Fruit fly (Drosophila melanogaster): ENCODE data around the gene Scm.

Scm gene

DNA sequence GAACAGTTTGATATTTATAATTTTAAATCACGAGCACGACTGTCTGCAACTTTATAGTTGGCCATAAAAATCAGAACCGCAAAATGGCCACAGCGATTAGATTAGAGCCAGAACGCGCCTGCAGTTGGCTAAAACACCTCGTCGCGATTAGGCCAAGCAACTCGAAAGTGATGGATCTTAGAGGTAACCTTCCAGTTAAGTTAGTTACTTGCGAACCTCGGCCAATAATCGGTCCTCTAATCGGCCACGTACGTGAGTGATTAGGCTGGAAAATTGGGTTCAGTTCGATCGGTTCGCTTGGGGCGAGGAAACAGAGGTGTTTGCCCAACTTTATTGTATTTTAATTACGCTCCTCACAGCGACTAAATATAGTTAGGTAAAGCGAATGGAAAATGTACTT, 17.1 kb downstream of the Scm start:
- TF ChIP-seq usp (GFP tag; optimal IDR thresholded peaks at IDR 0.05) = no peak
- TF ChIP-seq Dll (optimal IDR thresholded peaks at IDR 0.05) = no peak
- TF ChIP-seq CG8478 (optimal IDR thresholded peaks at IDR 0.05) = no peak
- TF ChIP-seq EcR (GFP tag; optimal IDR thresholded peaks at IDR 0.05) = no peak
- no peak for TF ChIP-seq pan (optimal IDR thresholded peaks at IDR 0.05)
- TF ChIP-seq psq (optimal IDR thresholded peaks at IDR 0.05) = no peak

DNA sequence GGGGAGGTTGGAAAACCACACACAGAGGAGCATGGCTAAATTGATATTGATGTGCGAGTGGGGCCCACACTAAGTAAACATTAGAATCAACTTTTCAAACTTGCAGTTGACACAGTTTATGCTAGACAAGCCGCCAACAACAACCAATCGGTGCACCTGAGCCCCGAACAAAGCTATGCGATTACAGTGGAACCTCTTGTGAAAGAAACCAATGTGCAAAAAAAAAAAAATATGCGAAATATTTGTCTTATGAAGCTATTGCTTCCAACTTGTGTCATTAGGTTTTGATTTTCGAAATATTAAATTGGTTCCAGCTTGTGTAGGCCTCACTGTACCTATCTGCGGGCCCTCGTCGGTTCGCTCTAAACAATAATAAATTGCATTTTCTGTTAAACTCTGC, 19.1 kb downstream of the Scm start:
- no peak for TF ChIP-seq CG8478 (optimal IDR thresholded peaks at IDR 0.05)
- no peak for TF ChIP-seq Dll (optimal IDR thresholded peaks at IDR 0.05)
- no peak for TF ChIP-seq psq (optimal IDR thresholded peaks at IDR 0.05)
- TF ChIP-seq pan (optimal IDR thresholded peaks at IDR 0.05) = no peak
- TF ChIP-seq usp (GFP tag; optimal IDR thresholded peaks at IDR 0.05) = no peak
- no peak for TF ChIP-seq EcR (GFP tag; optimal IDR thresholded peaks at IDR 0.05)

DNA sequence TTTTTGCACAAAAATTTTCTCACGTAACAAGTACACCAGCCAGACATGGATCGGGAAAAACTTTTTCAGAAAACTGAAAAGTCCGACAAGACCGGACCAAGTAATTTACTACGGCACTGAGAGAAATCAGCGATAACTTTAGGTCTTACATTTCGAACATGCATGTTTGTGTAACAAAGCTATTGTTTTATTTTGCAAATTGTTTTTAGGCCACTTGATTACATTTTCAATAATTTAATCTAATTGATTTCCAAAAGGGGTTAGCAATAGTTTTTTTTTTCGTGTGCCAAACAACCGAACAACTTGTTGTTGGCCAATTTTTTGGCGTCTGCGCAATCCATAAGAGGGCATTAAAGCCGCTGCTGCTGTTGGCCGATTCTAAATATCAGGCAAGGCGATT, 24.3 kb downstream of the Scm start:
- TF ChIP-seq pan (optimal IDR thresholded peaks at IDR 0.05) (no peak), usp (GFP tag; optimal IDR thresholded peaks at IDR 0.05) (no peak)

DNA sequence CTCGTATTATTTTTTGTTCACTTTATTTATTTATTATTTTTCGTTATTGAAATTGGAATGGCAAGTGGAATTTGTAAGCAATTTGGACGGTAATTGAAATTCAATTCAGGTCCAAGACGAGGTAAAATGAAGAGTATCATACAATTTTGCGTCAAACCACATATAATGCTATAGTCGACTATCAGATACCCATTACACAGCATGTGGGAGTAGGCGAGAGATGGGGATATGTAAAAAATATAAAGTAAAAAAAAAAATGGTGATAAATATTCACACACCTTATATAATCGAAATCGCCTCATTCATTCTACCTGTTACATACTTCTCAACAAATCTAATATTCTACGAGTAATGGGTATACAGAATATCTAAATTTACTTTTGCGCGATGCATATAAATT, 25.2 kb downstream of the Scm start:
- TF ChIP-seq psq (optimal IDR thresholded peaks at IDR 0.05) = no peak
- TF ChIP-seq EcR (GFP tag; optimal IDR thresholded peaks at IDR 0.05) = no peak
- no peak for TF ChIP-seq CG8478 (optimal IDR thresholded peaks at IDR 0.05)
- TF ChIP-seq usp (GFP tag; optimal IDR thresholded peaks at IDR 0.05) = no peak
- TF ChIP-seq Dll (optimal IDR thresholded peaks at IDR 0.05) = no peak

DNA sequence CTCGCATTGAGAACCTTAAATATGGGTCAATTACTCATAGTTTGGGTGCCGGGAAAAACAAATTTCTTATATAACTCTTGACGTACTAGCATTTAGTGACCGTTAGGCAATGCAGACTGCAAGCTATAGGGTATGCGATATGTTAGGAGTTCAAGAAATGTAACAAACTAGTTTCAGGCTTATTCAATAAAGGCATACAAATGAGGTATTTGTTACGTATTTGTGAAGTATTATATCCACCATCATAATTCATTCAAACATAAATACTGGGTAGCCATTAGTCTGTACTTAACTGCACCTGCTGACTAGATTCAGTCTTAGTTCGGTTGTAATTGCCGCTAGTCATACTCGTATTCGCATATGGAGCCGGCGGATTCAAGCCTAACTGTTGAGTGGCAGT, 29.2 kb downstream of the Scm start:
- TF ChIP-seq CG8478 (optimal IDR thresholded peaks at IDR 0.05) = no peak

DNA sequence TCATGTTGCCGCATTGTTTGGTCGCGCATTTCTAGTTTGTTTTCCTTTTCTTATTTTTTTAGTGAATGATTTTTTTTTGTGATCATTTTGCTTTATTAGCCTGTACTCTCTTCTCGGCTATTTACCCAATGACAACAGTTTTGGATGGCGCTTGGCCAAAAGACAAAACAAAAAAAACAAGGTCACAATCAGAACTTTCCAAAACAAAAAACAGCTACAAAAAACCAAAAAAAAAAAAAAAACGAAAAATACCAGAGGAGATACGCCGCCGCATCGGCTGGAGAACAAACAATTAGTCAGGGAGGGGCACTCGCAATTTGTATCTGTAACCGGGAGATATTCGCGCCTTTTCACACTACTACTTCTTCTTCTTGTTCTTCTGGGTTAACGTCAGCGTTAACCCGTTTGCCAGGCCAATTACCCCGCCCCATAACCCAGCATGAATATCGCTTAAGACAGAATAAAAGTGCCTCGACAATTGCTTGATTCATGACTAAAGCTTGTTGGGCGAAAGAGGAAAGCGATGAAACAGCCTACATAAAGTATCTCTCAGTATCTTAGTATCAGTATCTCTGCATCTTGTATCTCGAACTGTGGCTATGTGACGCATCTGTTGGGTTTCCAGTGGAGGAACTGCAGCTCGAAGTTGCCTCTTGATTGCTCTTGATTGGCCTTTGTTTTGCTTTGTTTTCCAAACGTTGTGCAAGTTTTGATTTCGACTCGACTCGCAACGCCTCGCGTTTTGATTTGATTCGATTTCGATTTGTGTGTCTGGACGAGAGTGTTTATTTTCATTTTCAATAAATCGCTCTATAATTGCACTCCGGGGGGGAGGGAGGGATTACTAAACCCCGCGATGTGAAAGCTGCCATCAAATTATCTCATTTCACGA, 30.3 kb downstream of the Scm start:
- no peak for TF ChIP-seq usp (GFP tag; optimal IDR thresholded peaks at IDR 0.05)
- TF ChIP-seq pan (optimal IDR thresholded peaks at IDR 0.05) = no peak

DNA sequence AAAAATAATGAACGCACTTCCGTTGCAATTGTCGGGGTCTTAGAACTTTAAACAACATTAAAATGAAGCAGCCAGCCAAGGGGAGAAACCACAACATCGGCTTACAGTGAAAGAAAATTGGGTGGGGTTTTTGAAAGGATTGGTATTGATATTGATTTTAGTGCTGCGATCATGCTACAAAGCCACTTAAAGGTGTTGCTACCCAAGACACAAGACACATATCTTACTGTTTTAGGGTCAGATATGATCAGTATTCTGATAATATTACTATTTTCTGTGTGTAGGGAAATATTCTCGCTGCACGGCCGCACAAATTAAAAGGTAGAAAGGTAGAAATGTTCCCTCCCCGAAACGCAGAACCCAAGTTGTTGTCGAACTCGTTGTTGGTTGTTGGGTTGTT, 32.3 kb downstream of the Scm start:
- TF ChIP-seq Dll (optimal IDR thresholded peaks at IDR 0.05) = no peak
- no peak for TF ChIP-seq psq (optimal IDR thresholded peaks at IDR 0.05)

DNA sequence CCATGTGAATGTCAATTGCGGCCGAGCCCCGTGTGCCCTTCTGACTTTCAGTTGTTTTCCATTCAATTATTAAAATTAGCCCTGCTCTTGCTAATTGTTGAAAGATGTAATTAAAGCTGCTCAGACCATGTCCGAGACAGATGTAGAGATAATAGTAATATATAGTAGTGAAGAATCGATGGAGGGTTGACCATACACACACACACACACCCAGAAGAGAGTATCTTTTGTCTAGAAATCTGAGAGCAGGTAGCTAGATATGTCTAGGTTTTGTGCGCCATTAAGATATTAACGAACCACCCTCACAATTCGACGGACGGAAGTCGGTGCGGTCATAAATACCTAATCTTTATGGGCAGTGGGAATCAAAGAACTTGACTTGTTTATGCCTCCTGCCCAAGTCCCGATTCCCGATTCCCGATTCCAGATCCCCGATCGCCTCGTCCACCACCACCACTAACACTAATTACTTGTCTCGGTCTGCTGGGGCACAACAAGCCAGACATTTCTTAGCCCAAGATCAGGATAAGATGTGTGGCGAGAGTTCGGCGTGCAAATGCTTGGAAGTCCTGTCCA, 32.9 kb downstream of the Scm start:
- TF ChIP-seq usp (GFP tag; optimal IDR thresholded peaks at IDR 0.05) (no peak), EcR (GFP tag; optimal IDR thresholded peaks at IDR 0.05) (no peak), psq (optimal IDR thresholded peaks at IDR 0.05) (no peak)

DNA sequence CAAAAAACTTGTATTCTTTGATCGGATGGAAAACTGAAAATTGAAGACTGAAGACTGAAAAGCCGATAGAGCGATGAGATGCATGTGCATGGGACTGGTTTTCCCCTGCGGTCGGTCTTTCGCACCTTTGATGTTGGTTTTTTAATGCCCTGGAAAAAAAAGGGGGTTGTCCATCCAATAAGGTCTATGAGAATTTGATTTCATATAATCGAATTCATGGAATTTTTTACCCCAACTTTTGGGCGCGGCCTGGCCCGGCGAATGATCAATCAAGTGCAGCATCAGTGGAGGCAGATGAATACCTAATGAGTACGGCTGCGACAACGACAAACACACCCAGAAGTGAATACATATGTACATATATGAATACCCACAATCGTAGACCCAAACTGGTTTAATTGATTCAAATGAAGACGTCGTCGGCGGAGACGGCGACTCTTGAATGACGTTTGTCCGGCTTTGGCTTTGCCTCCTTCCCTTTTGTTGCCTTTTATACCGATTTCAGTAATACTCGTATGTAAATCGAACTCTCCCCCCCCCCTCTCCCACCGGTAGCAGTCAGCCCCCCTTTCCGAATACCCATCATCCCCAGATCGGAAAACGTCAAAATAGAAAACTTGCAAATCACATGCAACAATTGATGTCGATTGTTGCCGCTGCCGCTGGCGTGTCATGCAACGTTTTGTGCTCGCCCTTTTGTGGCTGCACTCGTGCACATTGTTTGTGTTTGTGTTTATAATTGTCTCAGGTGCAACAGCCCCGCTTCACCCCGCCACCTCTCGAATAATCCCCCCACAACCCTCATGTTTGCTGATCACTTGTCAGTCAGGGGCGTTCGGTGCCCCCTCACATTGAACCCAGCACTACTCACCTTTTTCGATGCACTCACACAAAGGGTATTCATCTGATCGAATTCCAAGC, 34.1 kb downstream of the Scm start:
- TF ChIP-seq CG8478 (optimal IDR thresholded peaks at IDR 0.05) (no peak), usp (GFP tag; optimal IDR thresholded peaks at IDR 0.05) (no peak), pan (optimal IDR thresholded peaks at IDR 0.05) (no peak), EcR (GFP tag; optimal IDR thresholded peaks at IDR 0.05) (no peak), psq (optimal IDR thresholded peaks at IDR 0.05) (no peak), Dll (optimal IDR thresholded peaks at IDR 0.05) (no peak)

DNA sequence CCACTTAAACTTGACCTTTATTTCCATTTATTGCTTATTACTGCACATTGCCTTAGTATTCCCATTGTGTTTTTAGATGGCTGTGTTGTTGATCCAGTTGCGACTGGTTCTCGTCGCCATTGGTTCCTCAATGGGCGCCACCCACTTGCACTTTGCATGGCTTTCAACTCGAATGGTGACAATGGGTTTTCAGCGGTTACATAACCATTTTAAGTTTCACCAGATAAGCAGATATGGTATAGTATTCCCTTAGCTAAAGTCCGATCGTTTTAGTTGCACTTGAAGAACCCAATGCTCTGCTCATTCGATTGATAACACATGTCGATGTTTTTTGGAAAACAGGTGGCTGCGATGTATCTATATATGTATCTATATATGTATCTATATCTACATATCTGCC, 35.5 kb downstream of the Scm start:
- TF ChIP-seq Dll (optimal IDR thresholded peaks at IDR 0.05) (no peak), CG8478 (optimal IDR thresholded peaks at IDR 0.05) (no peak), pan (optimal IDR thresholded peaks at IDR 0.05) (no peak), psq (optimal IDR thresholded peaks at IDR 0.05) (no peak), usp (GFP tag; optimal IDR thresholded peaks at IDR 0.05) (no peak), EcR (GFP tag; optimal IDR thresholded peaks at IDR 0.05) (no peak)

DNA sequence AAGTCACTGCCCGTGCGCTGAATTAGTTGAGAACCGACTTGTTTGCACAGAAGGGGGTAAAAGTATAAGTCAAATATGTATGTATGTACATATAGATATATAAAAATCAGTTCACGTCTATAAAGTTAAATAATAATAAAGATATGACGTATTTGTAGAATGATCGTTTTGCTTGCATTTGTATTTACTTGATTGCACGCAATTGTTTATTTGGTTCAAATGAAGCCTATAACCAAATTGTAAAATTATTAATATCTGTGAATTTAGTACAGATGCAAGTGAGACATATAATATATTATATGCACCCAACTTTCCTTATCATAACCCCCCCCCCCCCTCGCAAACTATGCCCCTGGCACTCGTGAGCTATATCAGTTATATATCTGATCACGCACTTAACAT, 36.9 kb downstream of the Scm start:
- no peak for TF ChIP-seq CG8478 (optimal IDR thresholded peaks at IDR 0.05)
- TF ChIP-seq usp (GFP tag; optimal IDR thresholded peaks at IDR 0.05) = no peak
- no peak for TF ChIP-seq EcR (GFP tag; optimal IDR thresholded peaks at IDR 0.05)
- no peak for TF ChIP-seq pan (optimal IDR thresholded peaks at IDR 0.05)
- TF ChIP-seq psq (optimal IDR thresholded peaks at IDR 0.05) = no peak
- no peak for TF ChIP-seq Dll (optimal IDR thresholded peaks at IDR 0.05)

DNA sequence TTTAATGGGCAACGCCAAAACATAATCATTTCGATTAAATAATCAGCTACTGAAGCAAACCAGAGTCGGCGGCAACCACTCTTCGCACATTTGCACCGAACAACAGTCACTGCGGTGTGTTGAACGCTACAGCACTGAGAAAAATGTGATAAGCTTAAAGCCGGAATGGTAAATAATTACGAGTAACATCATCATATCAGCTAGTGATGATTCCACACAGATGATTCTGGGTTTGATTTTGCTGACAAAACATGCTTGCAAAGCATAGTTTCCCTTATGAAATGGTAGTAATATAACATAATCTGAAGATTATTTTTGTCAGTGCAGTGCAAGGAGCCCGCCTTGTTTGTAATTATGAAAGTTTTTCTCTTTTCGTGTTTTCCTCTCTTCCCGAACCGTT, 39.3 kb downstream of the Scm start:
- no peak for TF ChIP-seq EcR (GFP tag; optimal IDR thresholded peaks at IDR 0.05)
- TF ChIP-seq usp (GFP tag; optimal IDR thresholded peaks at IDR 0.05) = no peak
- TF ChIP-seq CG8478 (optimal IDR thresholded peaks at IDR 0.05) = no peak
- TF ChIP-seq psq (optimal IDR thresholded peaks at IDR 0.05) = no peak

DNA sequence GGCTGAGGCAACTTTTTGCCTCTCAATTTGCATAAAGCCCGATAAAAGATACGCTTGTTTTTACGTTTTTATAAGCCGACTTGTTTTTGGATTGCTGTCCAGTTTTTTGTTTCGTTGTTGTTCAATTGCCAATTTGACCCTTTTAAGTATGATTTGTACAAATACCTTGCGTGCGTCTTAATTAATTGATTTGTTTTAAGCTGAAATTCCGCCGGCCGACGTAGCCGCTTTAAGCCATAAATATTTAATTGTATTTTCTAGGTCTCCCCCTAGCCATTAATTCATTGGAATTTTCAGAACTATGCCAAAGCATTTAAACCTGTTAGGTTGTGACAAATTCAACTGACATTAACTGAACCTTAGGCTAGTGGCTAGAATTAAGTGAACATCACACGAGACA, 40.8 kb downstream of the Scm start:
- TF ChIP-seq CG8478 (optimal IDR thresholded peaks at IDR 0.05) = no peak
- no peak for TF ChIP-seq EcR (GFP tag; optimal IDR thresholded peaks at IDR 0.05)
- no peak for TF ChIP-seq pan (optimal IDR thresholded peaks at IDR 0.05)
- no peak for TF ChIP-seq usp (GFP tag; optimal IDR thresholded peaks at IDR 0.05)
- TF ChIP-seq Dll (optimal IDR thresholded peaks at IDR 0.05) = no peak
- TF ChIP-seq psq (optimal IDR thresholded peaks at IDR 0.05) = no peak

Measured in whole organism.